Fruit fly (Drosophila melanogaster) whole organism, embryonic: ENCODE measurements around the gene NdufV3.

Experiments
- Antp ChIP-seq: fragments of 200-800 bp; sonication (Bioruptor generic); optimal IDR thresholded peaks from 3 replicates; lab custom pipeline; 2016; ENCODE audit warnings: missing biosample characterization, missing genetic modification characterization
- Bteb2 ChIP-seq: fragments of 200-800 bp; sonication (Bioruptor generic); optimal IDR thresholded peaks from 2 replicates; lab custom pipeline; 2016; ENCODE audit warnings: missing biosample characterization, missing genetic modification characterization
- CG10209 ChIP-seq: fragments of 200-800 bp; sonication (Bioruptor generic); optimal IDR thresholded peaks from 3 replicates; lab custom pipeline; 2017; ENCODE audit warnings: missing biosample characterization, mild to moderate bottlenecking, missing genetic modification characterization, missing genetic modification reagents
- CG11695 ChIP-seq: fragments of 200-800 bp; sonication (Bioruptor generic); IDR thresholded peaks from 3 replicates; pipeline ENCODE4 v1.3.6; 2022; ENCODE audit warnings: missing biosample characterization, missing genetic modification characterization
- CG12659 ChIP-seq: fragments of 200-800 bp; sonication (Bioruptor generic); optimal IDR thresholded peaks from 3 replicates; lab custom pipeline; 2017; ENCODE audit warnings: mild to moderate bottlenecking, missing biosample characterization, missing genetic modification reagents, missing genetic modification characterization
- CG14860 ChIP-seq: fragments of 200-800 bp; sonication (Bioruptor generic); IDR thresholded peaks from 3 replicates; pipeline ENCODE4 v1.3.6; 2022; ENCODE audit warnings: missing biosample characterization, missing genetic modification characterization; ENCODE audit not compliant: partially characterized antibody
- CG15073 ChIP-seq: fragments of 200-800 bp; sonication (Bioruptor generic); optimal IDR thresholded peaks from 2 replicates; lab custom pipeline; 2016; ENCODE audit warnings: missing biosample characterization, missing genetic modification characterization
- CG15514 ChIP-seq: fragments of 200-800 bp; sonication (Bioruptor generic); optimal IDR thresholded peaks from 3 replicates; lab custom pipeline; 2017; ENCODE audit warnings: missing biosample characterization, missing genetic modification characterization, mild to moderate bottlenecking, moderate library complexity, missing genetic modification reagents
- CG18011 ChIP-seq: fragments of 200-800 bp; sonication (Bioruptor generic); optimal IDR thresholded peaks from 2 replicates; lab custom pipeline; 2017; ENCODE audit warnings: missing biosample characterization, missing genetic modification characterization, mild to moderate bottlenecking, moderate library complexity, missing genotype
- CG2202 ChIP-seq: fragments of 200-800 bp; sonication (Bioruptor generic); optimal IDR thresholded peaks from 2 replicates; lab custom pipeline; 2018; ENCODE audit warnings: missing biosample characterization, mild to moderate bottlenecking, missing genetic modification characterization
- CG31441 ChIP-seq: fragments of 200-800 bp; sonication (Bioruptor generic); IDR thresholded peaks from 2 replicates; pipeline ENCODE4 v1.3.6; 2022; ENCODE audit warnings: missing biosample characterization, missing genetic modification characterization
- CG3163 ChIP-seq: fragments of 200-800 bp; sonication (Bioruptor generic); optimal IDR thresholded peaks from 3 replicates; lab custom pipeline; 2016; ENCODE audit warnings: missing biosample characterization, missing genetic modification characterization
- CG33557 ChIP-seq: fragments of 200-800 bp; sonication (Bioruptor generic); optimal IDR thresholded peaks from 2 replicates; lab custom pipeline; 2019; ENCODE audit warnings: missing biosample characterization, mild to moderate bottlenecking, missing genetic modification characterization, moderate library complexity
- CG43689 ChIP-seq: fragments of 200-800 bp; sonication (Bioruptor generic); IDR thresholded peaks from 2 replicates; pipeline ENCODE4 v1.3.6; 2022; ENCODE audit warnings: missing biosample characterization, missing genetic modification characterization
- CG6254 ChIP-seq: fragments of 200-800 bp; sonication (Bioruptor generic); optimal IDR thresholded peaks from 3 replicates; lab custom pipeline; 2017; ENCODE audit warnings: mild to moderate bottlenecking, missing biosample characterization, missing genetic modification reagents, missing genetic modification characterization
- CG8388 ChIP-seq: fragments of 200-800 bp; sonication (Bioruptor generic); optimal IDR thresholded peaks from 2 replicates; lab custom pipeline; 2019; ENCODE audit warnings: missing biosample characterization, mild to moderate bottlenecking, missing genetic modification characterization, moderate library complexity
- CG8924 ChIP-seq: fragments of 200-800 bp; optimal IDR thresholded peaks from 3 replicates; lab custom pipeline; 2019; ENCODE audit warnings: missing biosample characterization, mild to moderate bottlenecking, missing genetic modification characterization, moderate library complexity
- CG9932 ChIP-seq: fragments of 200-800 bp; sonication (Bioruptor generic); IDR thresholded peaks from 2 replicates; pipeline ENCODE4 v1.3.6; 2022; ENCODE audit warnings: missing biosample characterization, missing genetic modification characterization
- CkIIα-i1 ChIP-seq: fragments of 200-800 bp; sonication (Bioruptor generic); IDR thresholded peaks from 2 replicates; pipeline ENCODE4 v1.3.6; 2022; ENCODE audit warnings: missing biosample characterization, missing genetic modification characterization
- Dek ChIP-seq: fragments of 200-800 bp; sonication (Bioruptor generic); optimal IDR thresholded peaks from 3 replicates; lab custom pipeline; 2019; ENCODE audit warnings: missing biosample characterization, mild to moderate bottlenecking, missing genetic modification characterization, moderate library complexity
- E2f1 ChIP-seq: fragments of 200-800 bp; sonication (Bioruptor generic); IDR thresholded peaks from 2 replicates; pipeline ENCODE4 v1.3.6; 2022; ENCODE audit warnings: missing biosample characterization, missing genetic modification characterization
- Ets65A ChIP-seq: fragments of 200-800 bp; sonication (Bioruptor generic); peaks from one replicate; lab custom pipeline; 2016; ENCODE audit warnings: missing biosample characterization, missing genetic modification characterization
- Fer2 ChIP-seq: fragments of 200-800 bp; sonication (Bioruptor generic); optimal IDR thresholded peaks from 2 replicates; lab custom pipeline; 2018; ENCODE audit warnings: missing biosample characterization, mild to moderate bottlenecking, missing genetic modification characterization, moderate library complexity
- HLH4C ChIP-seq: fragments of 200-800 bp; sonication (Bioruptor generic); IDR thresholded peaks from 3 replicates; pipeline ENCODE4 v1.3.6; 2022; ENCODE audit warnings: missing biosample characterization, missing genetic modification characterization; ENCODE audit not compliant: partially characterized antibody
- Hmx ChIP-seq: fragments of 200-800 bp; sonication (Bioruptor generic); optimal IDR thresholded peaks from 2 replicates; lab custom pipeline; 2016; ENCODE audit warnings: missing biosample characterization, missing genetic modification characterization
- Hr3 ChIP-seq: fragments of 200-800 bp; sonication (Bioruptor generic); optimal IDR thresholded peaks from 3 replicates; lab custom pipeline; 2016; ENCODE audit warnings: missing biosample characterization, missing genetic modification characterization
- Jarid2 ChIP-seq: fragments of 200-800 bp; sonication (Bioruptor generic); optimal IDR thresholded peaks from 3 replicates; lab custom pipeline; 2017; ENCODE audit warnings: mild to moderate bottlenecking, missing biosample characterization, missing genetic modification reagents, missing genetic modification characterization
- Mad ChIP-seq: fragments of 200-800 bp; sonication (Bioruptor generic); optimal IDR thresholded peaks from 2 replicates; lab custom pipeline; 2016; ENCODE audit warnings: missing biosample characterization, missing genetic modification characterization
- Med ChIP-seq: fragments of 200-800 bp; sonication (Bioruptor generic); peaks from one replicate; lab custom pipeline; 2016; ENCODE audit warnings: missing biosample characterization, missing genetic modification characterization, mild to moderate bottlenecking, inconsistent platforms, moderate library complexity
- Meics ChIP-seq: fragments of 200-800 bp; sonication (Bioruptor generic); optimal IDR thresholded peaks from 2 replicates; lab custom pipeline; 2017; ENCODE audit warnings: missing biosample characterization, mild to moderate bottlenecking, missing genetic modification characterization
- Nf-YB ChIP-seq: fragments of 200-800 bp; sonication (Bioruptor generic); optimal IDR thresholded peaks from 3 replicates; lab custom pipeline; 2019; ENCODE audit warnings: missing biosample characterization, mild to moderate bottlenecking, missing genetic modification characterization, moderate library complexity
- Sox102F ChIP-seq: fragments of 200-800 bp; sonication (Bioruptor generic); optimal IDR thresholded peaks from 2 replicates; lab custom pipeline; 2018; ENCODE audit warnings: missing biosample characterization, mild to moderate bottlenecking, missing genetic modification characterization, moderate library complexity
- Xrp1 ChIP-seq: fragments of 200-800 bp; sonication (Bioruptor generic); IDR thresholded peaks from 2 replicates; pipeline ENCODE4 v1.3.6; 2022; ENCODE audit warnings: missing biosample characterization, missing genetic modification characterization
- cg ChIP-seq: fragments of 200-800 bp; sonication (Bioruptor generic); optimal IDR thresholded peaks from 3 replicates; lab custom pipeline; 2019; ENCODE audit warnings: missing biosample characterization, mild to moderate bottlenecking, missing genetic modification characterization, moderate library complexity
- crp ChIP-seq, 2 experiments: fragments of 200-800 bp; sonication (Bioruptor generic); optimal IDR thresholded peaks; 2 replicates in 1 of 2; 3 replicates in 1 of 2; lab custom pipeline; 2017; ENCODE audit warnings: missing biosample characterization in 2 of 2, missing genetic modification characterization in 2 of 2, mild to moderate bottlenecking in 1 of 2, moderate library complexity in 1 of 2
- cwo ChIP-seq: fragments of 200-800 bp; sonication (Bioruptor generic); optimal IDR thresholded peaks from 3 replicates; lab custom pipeline; 2017; ENCODE audit warnings: missing biosample characterization, missing genetic modification characterization, mild to moderate bottlenecking, moderate library complexity, missing genetic modification reagents
- disco-r ChIP-seq: fragments of 200-800 bp; sonication (Bioruptor generic); optimal IDR thresholded peaks from 2 replicates; lab custom pipeline; 2016; ENCODE audit warnings: missing biosample characterization, missing genetic modification characterization
- ewg ChIP-seq: fragments of 200-800 bp; sonication (Bioruptor generic); optimal IDR thresholded peaks from 3 replicates; lab custom pipeline; 2017; ENCODE audit warnings: mild to moderate bottlenecking, missing biosample characterization, missing genetic modification reagents, missing genetic modification characterization
- fru ChIP-seq: fragments of >200 bp; optimal IDR thresholded peaks from 2 replicates; lab custom pipeline; 2017
- hbn ChIP-seq: fragments of 200-800 bp; sonication (Bioruptor generic); IDR thresholded peaks from 2 replicates; pipeline ENCODE4 v1.3.6; 2022; ENCODE audit warnings: missing biosample characterization, missing genetic modification characterization; ENCODE audit not compliant: partially characterized antibody
- luna ChIP-seq: fragments of 200-800 bp; sonication (Bioruptor generic); optimal IDR thresholded peaks from 2 replicates; lab custom pipeline; 2016; ENCODE audit warnings: missing biosample characterization, missing genetic modification characterization
- pzg ChIP-seq: fragments of 200-800 bp; sonication (Bioruptor generic); optimal IDR thresholded peaks from 3 replicates; lab custom pipeline; 2018; ENCODE audit warnings: missing biosample characterization, mild to moderate bottlenecking, missing genetic modification characterization, moderate library complexity
- ranshi ChIP-seq: fragments of 200-800 bp; sonication (Bioruptor generic); IDR thresholded peaks from 2 replicates; pipeline ENCODE4 v1.3.6; 2022; ENCODE audit warnings: missing biosample characterization, missing genetic modification characterization
- repo ChIP-seq: fragments of 200-800 bp; sonication (Bioruptor generic); optimal IDR thresholded peaks from 2 replicates; lab custom pipeline; 2016; ENCODE audit warnings: missing biosample characterization, missing genetic modification characterization
- scrt ChIP-seq: fragments of 200-800 bp; sonication (Bioruptor generic); optimal IDR thresholded peaks from 2 replicates; lab custom pipeline; 2018; ENCODE audit warnings: missing biosample characterization, mild to moderate bottlenecking, missing genetic modification characterization, moderate library complexity
- sens-2 ChIP-seq: fragments of 200-800 bp; sonication (Bioruptor generic); IDR thresholded peaks from 2 replicates; pipeline ENCODE4 v1.3.6; 2022; ENCODE audit warnings: missing biosample characterization, missing genetic modification characterization
- sna ChIP-seq: fragments of 200-800 bp; sonication (Bioruptor generic); IDR thresholded peaks from 2 replicates; pipeline ENCODE4 v1.3.6; 2022; ENCODE audit warnings: missing biosample characterization, missing genetic modification characterization; ENCODE audit not compliant: partially characterized antibody
- toy ChIP-seq: fragments of 200-800 bp; sonication (Bioruptor generic); IDR thresholded peaks from 2 replicates; pipeline ENCODE4 v1.3.6; 2022; ENCODE audit warnings: missing biosample characterization, missing genetic modification characterization
- ttk ChIP-seq: fragments of 200-800 bp; sonication (Bioruptor generic); IDR thresholded peaks from 2 replicates; pipeline ENCODE4 v2.1.2; 2022; ENCODE audit warnings: missing biosample characterization, missing genetic modification characterization
- tup ChIP-seq: fragments of 200-800 bp; sonication (Bioruptor generic); optimal IDR thresholded peaks from 2 replicates; lab custom pipeline; 2016; ENCODE audit warnings: missing biosample characterization, mild to moderate bottlenecking, missing genetic modification characterization, moderate library complexity

Gene NdufV3

DNA sequence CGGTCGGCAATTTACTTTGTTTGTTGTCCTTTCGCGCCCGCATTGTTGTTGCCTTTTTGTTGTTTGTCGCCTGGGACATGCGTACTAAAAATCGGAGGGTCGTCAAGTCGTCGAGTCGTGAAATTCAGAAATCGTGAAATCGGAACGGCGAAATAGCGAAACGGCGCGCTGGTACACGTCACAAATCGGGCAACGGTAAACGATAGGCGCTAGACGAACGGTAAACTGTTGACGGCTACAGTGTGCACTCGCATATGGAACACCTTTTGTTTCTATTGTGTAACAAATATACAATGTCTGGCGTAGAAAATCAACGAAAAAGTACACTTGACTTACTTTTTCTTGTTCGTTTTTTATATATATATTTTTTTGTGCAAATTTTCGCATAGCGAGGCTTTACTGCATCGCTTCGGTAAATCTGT, 34.2 kb downstream of the NdufV3 start (continued):
- TF ChIP-seq CG14860 (no peak), CG12659 (GFP tag; lab: Kevin White, UChicago) (peak; percentile 71), E2f1 (GFP tag; lab: Robert Waterston, UW) (peak; percentile 71), Antp (GFP tag; lab: Kevin White, UChicago) (peak; percentile 46), CG15514 (GFP tag; lab: Kevin White, UChicago) (peak; percentile 68), CG31441 (GFP tag; lab: Robert Waterston, UW) (peak; percentile 60; the same call in 1 of the 2 replicates), pzg (no peak), sens-2 (GFP tag; lab: Robert Waterston, UW) (no peak), CG2202 (no peak), ewg (peak; percentile 81), CG18011 (GFP tag; lab: Kevin White, UChicago) (peak; percentile 45), repo (GFP tag; lab: Kevin White, UChicago) (no peak), hbn (GFP tag; lab: Robert Waterston, UW) (no peak), CG6254 (no peak), Dek (tag; lab: Kevin White, UChicago) (peak; percentile 69), ranshi (peak; percentile 77), CG8924 (tag; lab: Kevin White, UChicago) (peak; percentile 61), sna (GFP tag; lab: Robert Waterston, UW) (no peak), Med (GFP tag; lab: Kevin White, UChicago) (peak; percentile 97), Hr3 (GFP tag; lab: Kevin White, UChicago) (peak; percentile 60), CG3163 (GFP tag; lab: Kevin White, UChicago) (no peak), Sox102F (peak; percentile 60), CG43689 (GFP tag; lab: Robert Waterston, UW) (no peak), toy (GFP tag; lab: Robert Waterston, UW) (peak; percentile 46; the same call in 1 of the 2 replicates), Bteb2 (peak; percentile 34), CG11695 (GFP tag; lab: Robert Waterston, UW) (peak; percentile 72; the same call in 2 of the 3 replicates), ttk (GFP tag; lab: Robert Waterston, UW) (peak; percentile 51; the same call in 1 of the 2 replicates), Xrp1 (GFP tag; lab: Robert Waterston, UW) (peak; percentile 69), scrt (GFP tag; lab: Kevin White, UChicago) (peak; percentile 74), CG8388 (GFP tag; lab: Kevin White, UChicago) (no peak), luna (GFP tag; lab: Kevin White, UChicago) (no peak), crp (GFP tag; optimal IDR thresholded peaks at IDR 0.05; lab: Kevin White, UChicago) (no peak), cwo (GFP tag; lab: Kevin White, UChicago) (peak; percentile 67), CG9932 (peak; percentile 90), Mad (GFP tag; lab: Kevin White, UChicago) (no peak), Fer2 (tag; lab: Kevin White, UChicago) (peak; percentile 38), Hmx (GFP tag; lab: Kevin White, UChicago) (no peak), Nf-YB (GFP tag; lab: Kevin White, UChicago) (no peak), disco-r (GFP tag; lab: Kevin White, UChicago) (no peak), CkIIα-i1 (GFP tag; lab: Robert Waterston, UW) (no peak), HLH4C (GFP tag; lab: Robert Waterston, UW) (no peak), fru (lab: Kevin White, UChicago) (no peak), CG33557 (GFP tag; lab: Kevin White, UChicago) (no peak), cg (GFP tag; lab: Kevin White, UChicago) (no peak), CG10209 (GFP tag; lab: Kevin White, UChicago) (peak; percentile 40), Meics (GFP tag; lab: Kevin White, UChicago) (peak; percentile 86), tup (GFP tag; lab: Kevin White, UChicago) (peak; percentile 43), CG15073 (GFP tag; lab: Kevin White, UChicago) (no peak), Ets65A (GFP tag; lab: Kevin White, UChicago) (peak; percentile 79), Jarid2 (peak; percentile 22)
